Fruit fly (Drosophila melanogaster): ENCODE results near the gene Vps16A.

Gene Vps16A

DNA sequence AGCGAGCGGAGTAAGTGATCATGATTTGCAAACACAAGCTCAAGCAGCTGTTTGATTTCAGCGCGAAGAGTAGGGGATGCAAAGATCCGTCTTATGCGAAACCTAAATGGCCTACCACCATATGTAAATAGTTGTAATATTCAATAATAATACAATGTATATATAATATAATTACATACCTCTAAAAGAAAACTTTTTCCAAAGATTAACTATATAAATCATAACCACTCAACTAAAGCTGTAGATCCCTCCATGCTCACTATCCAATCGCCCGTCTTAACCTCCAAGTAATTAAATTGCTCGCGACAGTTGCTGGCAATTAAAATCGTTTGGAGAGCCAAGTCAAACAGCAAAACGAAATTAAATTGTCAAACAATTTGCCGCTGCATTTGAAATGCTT lies 39.5 kb upstream of the Vps16A start (continued):
- peak; percentile 25 for TF ChIP-seq zen (tag; optimal IDR thresholded peaks at IDR 0.05)
- peak; percentile 1 to 87 for TF ChIP-seq Hr51 (GFP tag; optimal IDR thresholded peaks at IDR 0.05)
- TF ChIP-seq CG12155 (GFP tag; optimal IDR thresholded peaks at IDR 0.05), result peak; percentile 74
- peak; percentile 18 for TF ChIP-seq nom (GFP tag; optimal IDR thresholded peaks at IDR 0.05)
- TF ChIP-seq CG31388 (GFP tag; optimal IDR thresholded peaks at IDR 0.05), result peak; percentile 22
- peak; percentile 32 for TF ChIP-seq vfl (GFP tag; optimal IDR thresholded peaks at IDR 0.05)
- TF ChIP-seq Adf1 (GFP tag; IDR thresholded peaks at IDR 0.05), result 0 out of 2 replicates have a peak, but pooled peaks have one; percentile 44
- TF ChIP-seq CG15514 (GFP tag; optimal IDR thresholded peaks at IDR 0.05), result peak; percentile 51
- TF ChIP-seq dpn (GFP tag; optimal IDR thresholded peaks at IDR 0.05), result peak in 1 of 2 experiments; percentile 75
- peak; percentile 71 for TF ChIP-seq CG4424 (GFP tag; optimal IDR thresholded peaks at IDR 0.05)
- peak; percentile 62; the same call in 2 of the 3 replicates for TF ChIP-seq CG6175 (GFP tag; IDR thresholded peaks at IDR 0.05)
- peak; percentile 38 for TF ChIP-seq odd (GFP tag; optimal IDR thresholded peaks at IDR 0.05)
- TF ChIP-seq BtbVII (GFP tag; optimal IDR thresholded peaks at IDR 0.05), result peak; percentile 63
- TF ChIP-seq run (tag; optimal IDR thresholded peaks at IDR 0.05), result peak; percentile 49
- TF ChIP-seq Ada2b (GFP tag; IDR thresholded peaks at IDR 0.05), result peak; percentile 81
- peak; percentile 79 for TF ChIP-seq H2.0 (GFP tag; IDR thresholded peaks at IDR 0.05)
- peak; percentile 67; the same call in 1 of the 2 replicates for TF ChIP-seq Xrp1 (GFP tag; IDR thresholded peaks at IDR 0.05)

DNA sequence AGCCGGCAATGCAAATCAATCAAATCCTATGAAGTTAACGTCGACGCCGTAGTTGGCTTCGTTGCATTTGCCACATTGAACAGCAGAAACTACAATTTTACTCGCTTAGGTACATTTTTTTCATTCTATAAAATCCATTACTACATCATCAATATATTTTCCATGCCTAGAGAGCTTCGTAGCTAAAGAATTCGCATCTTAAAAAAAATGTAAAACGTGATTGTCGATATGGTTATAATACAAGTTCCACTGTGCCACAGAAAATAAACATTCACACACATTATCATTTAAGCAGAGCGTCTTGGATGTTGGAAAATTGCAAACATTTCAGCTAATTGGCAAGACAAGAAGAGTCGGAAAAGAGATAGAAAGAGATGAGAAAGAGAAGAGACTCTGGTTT lies 38.9 kb upstream of the Vps16A start:
- TF ChIP-seq ewg (GFP tag; optimal IDR thresholded peaks at IDR 0.05), result no peak
- no peak for TF ChIP-seq Jarid2 (GFP tag; optimal IDR thresholded peaks at IDR 0.05)
- TF ChIP-seq bcd (GFP tag; optimal IDR thresholded peaks at IDR 0.05), result no peak
- no peak for TF ChIP-seq CG4730 (GFP tag; IDR thresholded peaks at IDR 0.05)
- peak; percentile 60 for TF ChIP-seq Drgx (GFP tag; IDR thresholded peaks at IDR 0.05)
- TF ChIP-seq gsb (GFP tag; IDR thresholded peaks at IDR 0.05), result no peak
- peak; percentile 73 for TF ChIP-seq Elba2 (GFP tag; optimal IDR thresholded peaks at IDR 0.05)
- TF ChIP-seq dpn (GFP tag; optimal IDR thresholded peaks at IDR 0.05), result no peak
- no peak for TF ChIP-seq hkb (optimal IDR thresholded peaks at IDR 0.05)
- TF ChIP-seq hkb (GFP tag; IDR thresholded peaks at IDR 0.05), result no peak
- TF ChIP-seq Fer3 (tag; optimal IDR thresholded peaks at IDR 0.05), result no peak
- TF ChIP-seq Dfd (GFP tag; optimal IDR thresholded peaks at IDR 0.05), result no peak
- TF ChIP-seq dan (GFP tag; IDR thresholded peaks at IDR 0.05), result no peak
- no peak for TF ChIP-seq sens-2 (GFP tag; IDR thresholded peaks at IDR 0.05)
- no peak for TF ChIP-seq Xrp1 (GFP tag; IDR thresholded peaks at IDR 0.05)
- TF ChIP-seq bigmax (GFP tag; optimal IDR thresholded peaks at IDR 0.05), result no peak
- no peak for TF ChIP-seq Fer2 (tag; optimal IDR thresholded peaks at IDR 0.05)
- no peak for TF ChIP-seq CoRest (tag; optimal IDR thresholded peaks at IDR 0.05)
- no peak for TF ChIP-seq CG2678 (tag; optimal IDR thresholded peaks at IDR 0.05)
- TF ChIP-seq CG12769 (tag; optimal IDR thresholded peaks at IDR 0.05), result no peak
- no peak for TF ChIP-seq CG30020 (tag; optimal IDR thresholded peaks at IDR 0.05)
- peak; percentile 22 for TF ChIP-seq Ets65A (GFP tag)
- no peak for TF ChIP-seq CG14965 (GFP tag; optimal IDR thresholded peaks at IDR 0.05; ENCODE audit: borderline replicate concordance)
- TF ChIP-seq Optix (GFP tag; IDR thresholded peaks at IDR 0.05), result no peak
